Fruit fly (Drosophila melanogaster): Measurements from ENCODE around the gene CG9312.
A peak's percentile ranks its signal among the peaks of the same experiment; 100 is the strongest.

The CG9312 gene

dm6 chr3R:13797269-13797677 lies 31.7 kb downstream of the CG9312 start:
- no peak for TF ChIP-seq dati (GFP tag; IDR thresholded peaks at IDR 0.05)
- peak; percentile 28 for TF ChIP-seq row (GFP tag; IDR thresholded peaks at IDR 0.05)
- TF ChIP-seq esg (GFP tag; conservative IDR thresholded peaks at IDR 0.05), result 0 out of 2 replicates have a peak, but pooled peaks have one; percentile 15
- TF ChIP-seq Blimp-1 (GFP tag; optimal IDR thresholded peaks at IDR 0.05), result peak; percentile 26
- TF ChIP-seq CG17361 (GFP tag; IDR thresholded peaks at IDR 0.05), result peak; percentile 41; the same call in 1 of the 3 replicates
- 0 out of 2 replicates have a peak, but pooled peaks have one; percentile 21 for TF ChIP-seq sisA (GFP tag; IDR thresholded peaks at IDR 0.05)
- peak; percentile 3 for TF ChIP-seq CG30403 (GFP tag; optimal IDR thresholded peaks at IDR 0.05)
- TF ChIP-seq gcm2 (GFP tag; optimal IDR thresholded peaks at IDR 0.05), result no peak
- TF ChIP-seq nmo (GFP tag; optimal IDR thresholded peaks at IDR 0.05), result peak; percentile 22
- TF ChIP-seq Drgx (GFP tag; IDR thresholded peaks at IDR 0.05), result peak; percentile 65
- TF ChIP-seq fd96Cb (tag; optimal IDR thresholded peaks at IDR 0.05), result peak; percentile 5
- peak; percentile 11 for TF ChIP-seq CG9437 (GFP tag; optimal IDR thresholded peaks at IDR 0.05)
- peak; percentile 28 for TF ChIP-seq Sox102F (GFP tag; optimal IDR thresholded peaks at IDR 0.05)
- peak; percentile 23 for TF ChIP-seq dmrt99B (tag; optimal IDR thresholded peaks at IDR 0.05)
- no peak for TF ChIP-seq fu2 (GFP tag; optimal IDR thresholded peaks at IDR 0.05)
- TF ChIP-seq CG10979 (tag; optimal IDR thresholded peaks at IDR 0.05), result peak; percentile 31
- TF ChIP-seq gem (tag; optimal IDR thresholded peaks at IDR 0.05), result peak; percentile 28
- TF ChIP-seq HLH3B (GFP tag; IDR thresholded peaks at IDR 0.05), result 0 out of 2 replicates have a peak, but pooled peaks have one; percentile 5
- TF ChIP-seq CG15696 (tag; optimal IDR thresholded peaks at IDR 0.05), result no peak
- peak; percentile 39 for TF ChIP-seq CG18262 (tag; optimal IDR thresholded peaks at IDR 0.05)
- no peak for TF ChIP-seq bcd (GFP tag; optimal IDR thresholded peaks at IDR 0.05)
- TF ChIP-seq CG6254 (GFP tag; optimal IDR thresholded peaks at IDR 0.05), result peak; percentile 16
- no peak for TF ChIP-seq unc-4 (GFP tag; IDR thresholded peaks at IDR 0.05; ENCODE audit: partially characterized antibody)
- no peak for TF ChIP-seq amos (GFP tag; IDR thresholded peaks at IDR 0.05; ENCODE audit: partially characterized antibody)
- TF ChIP-seq CG4617 (GFP tag; optimal IDR thresholded peaks at IDR 0.05; ENCODE audit: borderline replicate concordance), result no peak
- peak; percentile 2 for TF ChIP-seq dmrt11E (tag; optimal IDR thresholded peaks at IDR 0.05)
- TF ChIP-seq CG1603 (tag; optimal IDR thresholded peaks at IDR 0.05), result peak; percentile 37
- no peak for TF ChIP-seq CG7963 (GFP tag; IDR thresholded peaks at IDR 0.05; ENCODE audit: partially characterized antibody)
- TF ChIP-seq CG33213 (GFP tag; optimal IDR thresholded peaks at IDR 0.05), result no peak
- no peak for TF ChIP-seq CG13123 (GFP tag; optimal IDR thresholded peaks at IDR 0.05)
- peak; percentile 3 for TF ChIP-seq CG4424 (GFP tag; optimal IDR thresholded peaks at IDR 0.05)
- TF ChIP-seq Oli (tag; optimal IDR thresholded peaks at IDR 0.05), result peak; percentile 1
- peak; percentile 67 for TF ChIP-seq CG3065 (GFP tag; optimal IDR thresholded peaks at IDR 0.05)
- peak; percentile 0 for TF ChIP-seq tin (GFP tag; optimal IDR thresholded peaks at IDR 0.05)
- TF ChIP-seq CG7786 (GFP tag; optimal IDR thresholded peaks at IDR 0.05), result no peak
- no peak for TF ChIP-seq mirr (GFP tag; optimal IDR thresholded peaks at IDR 0.05)
- no peak for TF ChIP-seq nerfin-1 (tag; optimal IDR thresholded peaks at IDR 0.05)
- TF ChIP-seq CG31441 (GFP tag; IDR thresholded peaks at IDR 0.05), result peak; percentile 33; the same call in 1 of the 2 replicates
- TF ChIP-seq CG2678 (tag; optimal IDR thresholded peaks at IDR 0.05), result peak; percentile 3
- TF ChIP-seq sens (GFP tag), result peak; percentile 81
- TF ChIP-seq Sox100B (GFP tag; optimal IDR thresholded peaks at IDR 0.05), result peak; percentile 2
- peak; percentile 23 for TF ChIP-seq CG8388 (GFP tag; optimal IDR thresholded peaks at IDR 0.05)
- 0 out of 2 replicates have a peak, but pooled peaks have one; percentile 1 for TF ChIP-seq CG31224 (GFP tag; IDR thresholded peaks at IDR 0.05)
- TF ChIP-seq CG12104 (GFP tag; optimal IDR thresholded peaks at IDR 0.05), result no peak
- no peak for TF ChIP-seq CG18476 (GFP tag; optimal IDR thresholded peaks at IDR 0.05)
- TF ChIP-seq sens-2 (GFP tag; IDR thresholded peaks at IDR 0.05), result no peak
- no peak for TF ChIP-seq wdn (GFP tag; IDR thresholded peaks at IDR 0.05)
- TF ChIP-seq CG14710 (tag; optimal IDR thresholded peaks at IDR 0.05), result peak; percentile 8
- peak; percentile 39; the same call in 1 of the 3 replicates for TF ChIP-seq ci (GFP tag; IDR thresholded peaks at IDR 0.05)
- TF ChIP-seq Ptx1 (GFP tag; IDR thresholded peaks at IDR 0.05), result 0 out of 2 replicates have a peak, but pooled peaks have one; percentile 12

Data from whole organism, embryonic.